Fruit fly (Drosophila melanogaster) whole organism, wandering third instar larva: ENCODE results near the gene CG32536.

Source experiments
- Abd-B ChIP-seq: fragments of >200 bp; optimal IDR thresholded peaks from 2 replicates; lab custom pipeline; 2017; ENCODE audit warnings: missing biosample characterization, missing genetic modification characterization
- CG32264 ChIP-seq: fragments of 200-800 bp; sonication (Bioruptor generic); optimal IDR thresholded peaks from 2 replicates; lab custom pipeline; 2016; ENCODE audit warnings: missing biosample characterization, missing genetic modification characterization
- CrebA ChIP-seq: fragments of 200-800 bp; sonication (Bioruptor generic); optimal IDR thresholded peaks from 2 replicates; lab custom pipeline; 2016; ENCODE audit warnings: missing biosample characterization, mild to moderate bottlenecking, missing genetic modification characterization, borderline replicate concordance
- Dfd ChIP-seq: fragments of >200 bp; optimal IDR thresholded peaks from 2 replicates; lab custom pipeline; 2017; ENCODE audit warnings: missing biosample characterization, missing genetic modification characterization
- Dif ChIP-seq: fragments of 200-275, 200-300 bp; sonication (Bioruptor generic); optimal IDR thresholded peaks from 2 replicates; lab custom pipeline; 2018; ENCODE audit warnings: missing biosample characterization, missing genetic modification characterization; ENCODE audit not compliant: partially characterized antibody
- GATAd ChIP-seq: sonication (Bioruptor generic); optimal IDR thresholded peaks from 2 replicates; lab custom pipeline; 2016; ENCODE audit warnings: missing biosample characterization, missing genetic modification characterization
- HLH106 ChIP-seq: fragments of 200-800 bp; optimal IDR thresholded peaks from 3 replicates; lab custom pipeline; 2019; ENCODE audit warnings: missing biosample characterization, mild to moderate bottlenecking, missing genetic modification characterization, moderate library complexity
- Hnf4 ChIP-seq: fragments of 200-800 bp; sonication (Bioruptor generic); optimal IDR thresholded peaks from 2 replicates; lab custom pipeline; 2016; ENCODE audit warnings: missing biosample characterization, mild to moderate bottlenecking, missing genetic modification characterization
- Hr78 ChIP-seq: fragments of >200 bp; optimal IDR thresholded peaks from 2 replicates; lab custom pipeline; 2017; ENCODE audit warnings: missing biosample characterization, missing genetic modification characterization
- Mio ChIP-seq: sonication (Bioruptor generic); optimal IDR thresholded peaks from 2 replicates; lab custom pipeline; 2016; ENCODE audit warnings: missing biosample characterization, missing genetic modification characterization
- Myc ChIP-seq: fragments of >200 bp; optimal IDR thresholded peaks from 2 replicates; lab custom pipeline; 2017
- OdsH ChIP-seq: fragments of 200-800 bp; sonication (Bioruptor generic); optimal IDR thresholded peaks from 2 replicates; lab custom pipeline; 2016; ENCODE audit warnings: missing biosample characterization, mild to moderate bottlenecking, missing genetic modification characterization
- Rel ChIP-seq, 2 experiments: fragments of 200-800 bp; sonication (Bioruptor generic) in 1 of 2; optimal IDR thresholded peaks; 2 replicates in 1 of 2; 3 replicates in 1 of 2; lab custom pipeline; 2016 to 2019; ENCODE audit warnings: mild to moderate bottlenecking in 2 of 2, missing biosample characterization in 2 of 2, missing genetic modification characterization in 2 of 2, moderate library complexity in 1 of 2
- Vsx2 ChIP-seq: fragments of 200-300, 225-300 bp; sonication (Bioruptor generic); optimal IDR thresholded peaks from 2 replicates; lab custom pipeline; 2018; ENCODE audit warnings: missing biosample characterization, missing genetic modification characterization; ENCODE audit not compliant: partially characterized antibody
- brk ChIP-seq: fragments of 200-800 bp; sonication (Bioruptor generic); optimal IDR thresholded peaks from 2 replicates; lab custom pipeline; 2016; ENCODE audit warnings: missing biosample characterization, mild to moderate bottlenecking, missing genetic modification characterization
- dl ChIP-seq, 2 experiments: fragments of 175-275, 200-275 bp in 1 of 2; fragments of 200-275 bp in 1 of 2; sonication (Bioruptor generic); optimal IDR thresholded peaks; lab custom pipeline; 2018; ENCODE audit warnings: mild to moderate bottlenecking in 2 of 2, missing biosample characterization in 2 of 2, missing genetic modification characterization in 2 of 2, moderate library complexity in 2 of 2; ENCODE audit not compliant: partially characterized antibody in 2 of 2, insufficient read depth in 1 of 2
- dmrt93B ChIP-seq: fragments of 200-800 bp; sonication (Bioruptor generic); optimal IDR thresholded peaks from 2 replicates; lab custom pipeline; 2018; ENCODE audit warnings: missing biosample characterization, mild to moderate bottlenecking, missing genetic modification characterization
- dsf ChIP-seq: sonication (Bioruptor generic); optimal IDR thresholded peaks from 2 replicates; lab custom pipeline; 2016; ENCODE audit warnings: missing biosample characterization, missing genetic modification characterization, borderline replicate concordance
- ey ChIP-seq: fragments of 200-800 bp; sonication (Bioruptor generic); optimal IDR thresholded peaks from 2 replicates; lab custom pipeline; 2016; ENCODE audit warnings: missing biosample characterization, missing genetic modification characterization
- foxo ChIP-seq, 2 experiments: fragments of 200-800 bp; sonication (Bioruptor generic); optimal IDR thresholded peaks; 2 replicates in 1 of 2; 3 replicates in 1 of 2; lab custom pipeline; 2016 to 2017; ENCODE audit warnings: missing biosample characterization in 2 of 2, missing genetic modification characterization in 2 of 2
- fru ChIP-seq: fragments of 200-800 bp; sonication (Bioruptor generic); optimal IDR thresholded peaks from 3 replicates; lab custom pipeline; 2016; ENCODE audit warnings: missing biosample characterization, mild to moderate bottlenecking, missing genetic modification characterization
- h ChIP-seq: fragments of 200-800 bp; sonication (Bioruptor generic); optimal IDR thresholded peaks from 3 replicates; lab custom pipeline; 2016; ENCODE audit warnings: missing biosample characterization, mild to moderate bottlenecking, missing genetic modification characterization
- psq ChIP-seq: fragments of 200-800 bp; sonication (Bioruptor generic); optimal IDR thresholded peaks from 3 replicates; lab custom pipeline; 2017; ENCODE audit warnings: missing biosample characterization, mild to moderate bottlenecking, missing genetic modification characterization, moderate library complexity
- rgr ChIP-seq: fragments of 200-800 bp; sonication (Bioruptor generic); optimal IDR thresholded peaks from 3 replicates; lab custom pipeline; 2016; ENCODE audit warnings: missing biosample characterization, mild to moderate bottlenecking, missing genetic modification characterization
- sage ChIP-seq: fragments of 200-800 bp; sonication (Bioruptor generic); optimal IDR thresholded peaks from 2 replicates; lab custom pipeline; 2016; ENCODE audit warnings: missing biosample characterization, mild to moderate bottlenecking, missing genetic modification characterization
- sv ChIP-seq: fragments of 200-800 bp; sonication (Bioruptor generic); optimal IDR thresholded peaks from 3 replicates; lab custom pipeline; 2016; ENCODE audit warnings: missing biosample characterization, missing genetic modification characterization
- tai ChIP-seq: sonication (Bioruptor generic); optimal IDR thresholded peaks from 2 replicates; lab custom pipeline; 2016; ENCODE audit warnings: missing biosample characterization, missing genetic modification characterization

CG32536 gene

DNA sequence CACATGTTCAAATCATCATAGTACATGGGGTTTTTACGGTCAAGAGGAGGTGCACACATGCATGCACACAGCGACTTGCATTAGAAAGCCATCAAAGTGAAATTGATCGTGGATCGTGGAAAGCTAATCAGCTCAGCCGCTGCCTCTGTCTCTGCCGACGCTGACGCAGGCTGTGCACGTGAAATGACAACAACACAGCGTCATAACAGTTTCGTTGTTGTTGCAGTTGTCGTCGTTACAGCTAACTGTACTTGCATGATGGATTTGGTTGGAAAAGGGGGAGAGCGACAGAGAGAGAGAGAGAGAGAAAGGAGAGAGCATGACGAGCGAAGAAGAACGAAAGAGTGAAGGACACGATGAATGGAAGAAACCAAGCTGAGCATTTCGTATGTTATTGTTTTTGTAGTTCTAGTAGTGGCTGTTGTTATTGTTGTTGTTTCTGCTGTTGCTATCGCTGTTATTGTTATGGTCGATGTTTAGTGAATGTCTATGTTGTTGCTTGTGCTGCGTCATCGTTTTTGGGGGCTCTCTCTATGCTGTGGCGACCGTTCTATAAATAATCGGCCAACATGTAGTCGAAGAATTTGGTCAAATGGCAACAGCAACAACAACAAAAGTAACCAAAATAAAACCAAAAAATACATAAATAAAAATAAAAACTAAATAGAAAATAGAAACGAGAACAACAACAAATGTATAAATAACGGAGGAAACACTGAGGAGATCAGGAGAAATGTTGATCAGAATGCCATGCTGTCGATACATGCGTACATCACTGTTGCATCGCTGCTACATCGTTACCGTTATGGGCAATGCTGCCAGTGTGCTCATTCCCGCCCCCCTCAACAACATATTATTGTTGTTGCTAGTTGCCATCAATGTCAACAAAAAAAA is 16.6 kb downstream of the CG32536 start:
- TF ChIP-seq brk (GFP tag; lab: Kevin White, UChicago): no peak
- no peak for TF ChIP-seq CG32264 (GFP tag; lab: Kevin White, UChicago)
- no peak for TF ChIP-seq fru
- TF ChIP-seq Hr78: no peak
- no peak for TF ChIP-seq Mio (GFP tag; lab: Kevin White, UChicago)
- no peak for TF ChIP-seq Vsx2 (GFP tag; lab: Kevin White, UChicago)
- no peak for TF ChIP-seq GATAd (GFP tag; lab: Kevin White, UChicago)
- TF ChIP-seq dl (GFP tag; optimal IDR thresholded peaks at IDR 0.05; lab: Kevin White, UChicago; ENCODE audit: insufficient read depth in 1 of 2, partially characterized antibody in 2 of 2): no peak

DNA sequence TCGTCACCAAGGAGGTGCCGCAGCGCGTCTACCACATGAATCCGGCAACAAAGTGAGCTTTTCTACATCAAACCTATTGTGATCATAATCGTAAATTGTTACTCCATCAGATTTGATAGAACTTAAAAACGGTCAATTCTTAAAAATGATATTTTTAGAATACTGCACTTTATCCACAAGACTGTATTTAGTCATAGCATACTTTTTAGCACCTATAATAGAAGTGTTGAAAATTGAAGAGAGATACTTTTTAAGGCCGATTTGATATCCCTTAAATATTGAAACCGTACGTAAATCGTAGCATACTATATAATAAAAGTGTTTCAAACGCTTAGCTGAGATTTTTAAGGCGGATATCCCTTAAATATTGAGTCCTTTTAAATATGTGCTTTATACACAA is 26.5 kb downstream of the CG32536 start:
- no peak for TF ChIP-seq tai (GFP tag; lab: Kevin White, UChicago)
- no peak for TF ChIP-seq foxo (GFP tag; optimal IDR thresholded peaks at IDR 0.05; lab: Kevin White, UChicago)
- no peak for TF ChIP-seq Hnf4 (GFP tag; lab: Kevin White, UChicago)
- TF ChIP-seq Myc (lab: Kevin White, UChicago): no peak
- no peak for TF ChIP-seq psq (GFP tag; lab: Kevin White, UChicago)

DNA sequence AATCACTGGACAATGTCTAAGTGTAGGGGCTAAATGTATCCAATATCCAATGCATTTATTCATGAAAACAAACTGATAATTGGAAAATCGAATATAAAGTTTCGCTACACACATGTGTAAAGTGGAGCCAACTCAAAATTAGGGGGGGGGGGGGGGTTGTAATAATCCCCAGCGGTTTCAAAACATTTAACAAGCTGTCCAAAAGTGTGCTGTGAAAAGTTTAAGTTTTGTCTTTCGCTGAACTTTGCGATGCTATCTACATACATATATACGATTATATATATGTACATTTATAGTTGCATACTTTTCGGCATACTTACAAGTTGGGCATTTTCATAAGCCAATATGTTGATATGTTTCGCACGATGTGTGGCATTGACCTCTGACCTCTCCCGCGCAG is 27.4 kb downstream of the CG32536 start:
- TF ChIP-seq HLH106 (no peak), Hnf4 (GFP tag; lab: Kevin White, UChicago) (no peak), h (GFP tag; lab: Kevin White, UChicago) (no peak), sv (GFP tag; lab: Kevin White, UChicago) (no peak), dsf (GFP tag; lab: Kevin White, UChicago) (no peak), sage (GFP tag; lab: Kevin White, UChicago) (no peak), fru (no peak), CrebA (no peak), ey (GFP tag; lab: Kevin White, UChicago) (no peak), foxo (GFP tag; optimal IDR thresholded peaks at IDR 0.05; lab: Kevin White, UChicago) (no peak), Dfd (GFP tag; lab: Kevin White, UChicago) (no peak), brk (GFP tag; lab: Kevin White, UChicago) (no peak), Rel (GFP tag; optimal IDR thresholded peaks at IDR 0.05; lab: Kevin White, UChicago) (no peak), Rel (tag; optimal IDR thresholded peaks at IDR 0.05; lab: Kevin White, UChicago) (no peak), Dif (GFP tag; lab: Kevin White, UChicago) (no peak), rgr (GFP tag; lab: Kevin White, UChicago) (no peak), dmrt93B (GFP tag; lab: Kevin White, UChicago) (no peak), Abd-B (no peak)

DNA sequence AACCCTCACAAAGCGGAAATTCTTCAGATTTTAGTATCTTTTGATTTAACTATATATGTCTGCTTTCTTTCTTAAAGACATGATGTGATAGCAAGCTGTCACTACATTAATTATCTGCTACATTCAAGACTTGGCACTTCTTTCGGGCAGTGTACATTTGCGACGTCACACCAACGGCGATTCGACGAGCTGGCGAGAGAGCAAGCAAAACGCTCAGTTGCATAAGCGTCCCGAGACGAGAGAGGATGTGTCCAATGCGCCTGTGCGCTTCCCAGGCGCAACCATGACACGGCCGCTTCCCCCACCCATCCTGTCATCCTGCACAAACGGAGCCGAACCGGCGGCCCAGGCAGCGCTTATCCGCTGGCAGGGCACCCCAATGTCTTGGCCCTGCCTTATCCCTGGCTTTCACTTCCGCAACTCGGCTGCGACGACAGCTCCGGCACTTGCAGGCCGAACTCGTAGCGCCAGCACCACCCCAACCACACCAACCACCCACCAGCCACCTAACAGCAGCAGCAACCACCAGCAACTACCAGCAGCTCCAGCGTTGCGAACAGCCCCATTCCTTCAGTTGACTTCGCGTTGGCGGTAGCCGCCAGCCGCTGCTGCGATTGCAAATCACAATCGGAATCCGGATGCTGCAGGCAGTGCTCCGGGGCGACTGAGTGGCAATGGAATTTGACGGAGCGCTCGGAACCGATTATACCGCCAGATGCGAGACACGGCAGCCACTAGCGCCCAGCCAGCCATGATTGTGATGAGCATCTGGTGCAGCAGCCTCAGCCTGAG is 28.1 kb downstream of the CG32536 start, which contains the start of gene Hs3st-B:
Gene Hs3st-B, plus strand, starts transcription at position 214 of the 792 bp plus-strand sequence.
- TF ChIP-seq Dfd (GFP tag; lab: Kevin White, UChicago): no peak
- no peak for TF ChIP-seq Rel (GFP tag; optimal IDR thresholded peaks at IDR 0.05; lab: Kevin White, UChicago)
- TF ChIP-seq Rel (tag; optimal IDR thresholded peaks at IDR 0.05; lab: Kevin White, UChicago): no peak
- no peak for TF ChIP-seq Myc (lab: Kevin White, UChicago)
- no peak for TF ChIP-seq OdsH (GFP tag; lab: Kevin White, UChicago)
